Worm (Caenorhabditis elegans): ENCODE data around the gene cyn-1.

ce11 chrV:14354258-14354877 lies 1.5 kb upstream of the cyn-1 start, which contains the start of gene Y49A3A.3:
- TF ChIP-seq lin-32 (GFP tag; optimal IDR thresholded peaks at IDR 0.05) (no peak), tbx-8 (GFP tag; optimal IDR thresholded peaks at IDR 0.05) (no peak), unc-62 (GFP tag; optimal IDR thresholded peaks at IDR 0.05) (no peak), snpc-4 (tag; optimal IDR thresholded peaks at IDR 0.05) (no peak), sptf-1 (tag; optimal IDR thresholded peaks at IDR 0.05) (no peak), hlh-1 (tag; optimal IDR thresholded peaks at IDR 0.05) (no peak), nhr-237 (tag; optimal IDR thresholded peaks at IDR 0.05) (no peak), ztf-11 (tag; optimal IDR thresholded peaks at IDR 0.05) (no peak), mls-2 (tag; optimal IDR thresholded peaks at IDR 0.05) (no peak)

Measured in whole organism, mixed stage, embryonic.